Fruit fly (Drosophila melanogaster): ENCODE measurements around the gene Obp8a.

Obp8a gene

dm6 chrX:9196362-9196761 lies 18.3 kb upstream of the Obp8a start, which contains the start of gene CG12118 (continued):
- TF ChIP-seq CG12659 (GFP tag; optimal IDR thresholded peaks at IDR 0.05) (peak; percentile 74), Fer1 (GFP tag; optimal IDR thresholded peaks at IDR 0.05) (peak; percentile 70), CG15073 (GFP tag; optimal IDR thresholded peaks at IDR 0.05) (no peak), stc (GFP tag; IDR thresholded peaks at IDR 0.05) (peak; percentile 66; the same call in 1 of the 2 replicates), ems (GFP tag; optimal IDR thresholded peaks at IDR 0.05) (peak; percentile 17), lmd (GFP tag; IDR thresholded peaks at IDR 0.05) (peak; percentile 68), CG7963 (GFP tag; IDR thresholded peaks at IDR 0.05; ENCODE audit: partially characterized antibody) (peak; percentile 81), Ets97D (GFP tag; optimal IDR thresholded peaks at IDR 0.05) (peak; percentile 36), wdn (GFP tag; IDR thresholded peaks at IDR 0.05) (peak; percentile 88), CG4328 (GFP tag; optimal IDR thresholded peaks at IDR 0.05) (peak; percentile 45), zfh1 (GFP tag; IDR thresholded peaks at IDR 0.05) (peak; percentile 89), CG9727 (GFP tag; optimal IDR thresholded peaks at IDR 0.05) (peak; percentile 84), Lhr (GFP tag; optimal IDR thresholded peaks at IDR 0.05) (peak; percentile 52), CG4424 (GFP tag; optimal IDR thresholded peaks at IDR 0.05) (peak; percentile 77), exex (tag; optimal IDR thresholded peaks at IDR 0.05) (peak; percentile 50), ERR (GFP tag; optimal IDR thresholded peaks at IDR 0.05) (no peak), klu (GFP tag; IDR thresholded peaks at IDR 0.05) (peak; percentile 41; the same call in 1 of the 2 replicates), wor (GFP tag; IDR thresholded peaks at IDR 0.05) (peak; percentile 67), fd96Cb (tag; optimal IDR thresholded peaks at IDR 0.05) (peak; percentile 67), CG10431 (GFP tag; optimal IDR thresholded peaks at IDR 0.05) (no peak), luna (GFP tag; optimal IDR thresholded peaks at IDR 0.05) (no peak), sens-2 (GFP tag; IDR thresholded peaks at IDR 0.05) (0 out of 2 replicates have a peak, but pooled peaks have one; percentile 46), Hr3 (GFP tag; optimal IDR thresholded peaks at IDR 0.05) (peak; percentile 84), Hey (tag; optimal IDR thresholded peaks at IDR 0.05) (no peak), sqz (GFP tag; optimal IDR thresholded peaks at IDR 0.05) (peak; percentile 43), unc-4 (GFP tag; IDR thresholded peaks at IDR 0.05; ENCODE audit: partially characterized antibody) (peak; percentile 96), Meics (GFP tag; optimal IDR thresholded peaks at IDR 0.05) (peak; percentile 73), Fer3 (tag; optimal IDR thresholded peaks at IDR 0.05) (peak; percentile 75), BEAF-32 (GFP tag; optimal IDR thresholded peaks at IDR 0.05) (peak; percentile 89), Hsf (GFP tag; optimal IDR thresholded peaks at IDR 0.05) (peak; percentile 71), sima (GFP tag; optimal IDR thresholded peaks at IDR 0.05) (no peak), CG5245 (GFP tag; optimal IDR thresholded peaks at IDR 0.05) (peak; percentile 67), CG13894 (tag; optimal IDR thresholded peaks at IDR 0.05) (peak; percentile 75), Blimp-1 (GFP tag; optimal IDR thresholded peaks at IDR 0.05) (peak; percentile 78), emc (GFP tag; optimal IDR thresholded peaks at IDR 0.05) (no peak), CG18599 (GFP tag; optimal IDR thresholded peaks at IDR 0.05) (peak; percentile 72), Bgb (GFP tag; IDR thresholded peaks at IDR 0.05; ENCODE audit: partially characterized antibody) (peak; percentile 91), CG13624 (GFP tag; optimal IDR thresholded peaks at IDR 0.05) (peak; percentile 5), Deaf1 (tag; optimal IDR thresholded peaks at IDR 0.05) (peak; percentile 36), CG3995 (GFP tag; optimal IDR thresholded peaks at IDR 0.05) (peak; percentile 21), CG31441 (GFP tag; IDR thresholded peaks at IDR 0.05) (peak; percentile 72), Gug (GFP tag; IDR thresholded peaks at IDR 0.05) (peak; percentile 58; the same call in 3 of the 4 replicates), sc (optimal IDR thresholded peaks at IDR 0.05) (no peak), sc (GFP tag; optimal IDR thresholded peaks at IDR 0.05) (peak; percentile 46), CTCF (GFP tag; optimal IDR thresholded peaks at IDR 0.05) (no peak), Aef1 (GFP tag; IDR thresholded peaks at IDR 0.05) (peak; percentile 75), CG10979 (tag; optimal IDR thresholded peaks at IDR 0.05) (peak; percentile 72), hb (GFP tag; IDR thresholded peaks at IDR 0.05; ENCODE audit: partially characterized antibody) (peak; percentile 84), CG6272 (GFP tag; IDR thresholded peaks at IDR 0.05) (peak; percentile 80), pum (GFP tag; optimal IDR thresholded peaks at IDR 0.05) (no peak), CG11456 (GFP tag; IDR thresholded peaks at IDR 0.05) (peak; percentile 81), stwl (tag; optimal IDR thresholded peaks at IDR 0.05) (peak; percentile 35)

Measured in whole organism, embryonic.